Worm (Caenorhabditis elegans): ENCODE measurements around the gene srd-48.
"Not testable (repeated sequence)": the region's sequence is repeated elsewhere in the genome, so short reads cannot be mapped to it uniquely, and the experiment has no call there.

Gene srd-48

ce11 chrX:12308045-12308499 lies 27.8 kb upstream of the srd-48 start, which contains the start of gene F17A2.16:
Gene F17A2.16 (plus strand): TSS chrX:12308449.
- not testable (repeated sequence) for TF ChIP-seq nhr-237 (tag; optimal IDR thresholded peaks at IDR 0.05); drap-1 (GFP tag; optimal IDR thresholded peaks at IDR 0.05); nhr-76 (tag; optimal IDR thresholded peaks at IDR 0.05)

ce11 chrX:12313779-12314178 lies 22.1 kb upstream of the srd-48 start:
- TF ChIP-seq bed-3 (GFP tag; optimal IDR thresholded peaks at IDR 0.05) (no peak), M03D4.4 (tag; optimal IDR thresholded peaks at IDR 0.05) (no peak), unc-62 (GFP tag; optimal IDR thresholded peaks at IDR 0.05) (no peak), drap-1 (GFP tag; optimal IDR thresholded peaks at IDR 0.05) (no peak), zip-8 (tag; optimal IDR thresholded peaks at IDR 0.05) (no peak), ces-1 (GFP tag; optimal IDR thresholded peaks at IDR 0.05) (no peak), elt-3 (tag; optimal IDR thresholded peaks at IDR 0.05) (no peak), mls-2 (tag; optimal IDR thresholded peaks at IDR 0.05) (no peak), pha-4 (tag; optimal IDR thresholded peaks at IDR 0.05) (no peak), blmp-1 (tag; optimal IDR thresholded peaks at IDR 0.05) (no peak)

ce11 chrX:12314395-12314794 lies 21.5 kb upstream of the srd-48 start:
- no peak for TF ChIP-seq ceh-83 (GFP tag; optimal IDR thresholded peaks at IDR 0.05)
- no peak for TF ChIP-seq lin-32 (GFP tag; optimal IDR thresholded peaks at IDR 0.05)
- no peak for TF ChIP-seq mab-5 (tag; optimal IDR thresholded peaks at IDR 0.05)
- TF ChIP-seq nhr-237 (tag; optimal IDR thresholded peaks at IDR 0.05): no peak
- TF ChIP-seq ceh-39 (tag; optimal IDR thresholded peaks at IDR 0.05): no peak
- no peak for TF ChIP-seq nhr-2 (tag; optimal IDR thresholded peaks at IDR 0.05)
- TF ChIP-seq mls-2 (tag; optimal IDR thresholded peaks at IDR 0.05): no peak
- TF ChIP-seq lin-13 (tag; optimal IDR thresholded peaks at IDR 0.05): no peak
- no peak for TF ChIP-seq elt-1 (tag; optimal IDR thresholded peaks at IDR 0.05; ENCODE audit: borderline replicate concordance, insufficient read depth)
- TF ChIP-seq M03D4.4 (tag; optimal IDR thresholded peaks at IDR 0.05): no peak
- TF ChIP-seq sem-2 (GFP tag; optimal IDR thresholded peaks at IDR 0.05): no peak
- no peak for TF ChIP-seq unc-39 (tag; optimal IDR thresholded peaks at IDR 0.05)
- no peak for TF ChIP-seq bed-3 (GFP tag; optimal IDR thresholded peaks at IDR 0.05)
- TF ChIP-seq sptf-1 (tag; optimal IDR thresholded peaks at IDR 0.05): no peak
- TF ChIP-seq mep-1 (tag; optimal IDR thresholded peaks at IDR 0.05): no peak
- TF ChIP-seq elt-3 (tag; optimal IDR thresholded peaks at IDR 0.05): no peak
- TF ChIP-seq unc-62 (GFP tag; optimal IDR thresholded peaks at IDR 0.05): no peak
- no peak for TF ChIP-seq unc-120 (tag; optimal IDR thresholded peaks at IDR 0.05; ENCODE audit: poor library complexity, severe bottlenecking)
- TF ChIP-seq hlh-1 (tag; optimal IDR thresholded peaks at IDR 0.05): no peak
- no peak for TF ChIP-seq nhr-28 (tag; optimal IDR thresholded peaks at IDR 0.05)

ce11 chrX:12315268-12315667 lies 20.6 kb upstream of the srd-48 start, which contains the start of gene xtr-2:
Gene xtr-2 (plus strand): TSS chrX:12315568.
- TF ChIP-seq zip-8 (tag; optimal IDR thresholded peaks at IDR 0.05) (no peak), sptf-1 (tag; optimal IDR thresholded peaks at IDR 0.05) (no peak), ham-2 (GFP tag; optimal IDR thresholded peaks at IDR 0.05) (no peak), ceh-39 (tag; optimal IDR thresholded peaks at IDR 0.05) (no peak), lin-13 (tag; optimal IDR thresholded peaks at IDR 0.05) (no peak), ceh-83 (GFP tag; optimal IDR thresholded peaks at IDR 0.05) (no peak), nhr-2 (tag; optimal IDR thresholded peaks at IDR 0.05) (no peak), sem-2 (GFP tag; optimal IDR thresholded peaks at IDR 0.05) (no peak), unc-120 (tag; optimal IDR thresholded peaks at IDR 0.05; ENCODE audit: poor library complexity, severe bottlenecking) (no peak), ces-1 (GFP tag; optimal IDR thresholded peaks at IDR 0.05) (no peak), snpc-4 (tag; optimal IDR thresholded peaks at IDR 0.05) (no peak), mls-2 (tag; optimal IDR thresholded peaks at IDR 0.05) (no peak), lin-32 (GFP tag; optimal IDR thresholded peaks at IDR 0.05) (no peak), nhr-76 (tag; optimal IDR thresholded peaks at IDR 0.05) (no peak), elt-1 (tag; optimal IDR thresholded peaks at IDR 0.05; ENCODE audit: borderline replicate concordance, insufficient read depth) (no peak), hlh-1 (tag; optimal IDR thresholded peaks at IDR 0.05) (no peak)

DNA sequence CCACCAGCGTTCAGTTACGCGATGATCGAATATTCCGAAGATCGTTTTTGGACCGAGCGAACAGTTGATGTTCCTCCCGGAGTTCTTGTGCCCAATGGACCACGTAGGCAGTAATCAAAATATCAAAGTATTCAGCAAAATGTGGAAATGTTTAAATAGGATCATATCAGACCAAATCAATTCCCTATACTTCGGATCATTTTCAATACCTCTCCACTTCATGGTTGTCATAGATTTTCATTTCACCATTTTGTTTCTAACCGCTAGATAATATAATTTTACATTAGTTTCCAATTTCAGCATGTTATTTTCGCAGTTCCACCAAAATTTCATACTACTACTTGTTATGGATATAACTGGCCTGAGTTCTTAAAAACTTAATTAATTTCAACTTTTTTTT lies 18.3 kb upstream of the srd-48 start:
- no peak for TF ChIP-seq elt-1 (tag; optimal IDR thresholded peaks at IDR 0.05; ENCODE audit: borderline replicate concordance, insufficient read depth)
- TF ChIP-seq tbx-8 (GFP tag; optimal IDR thresholded peaks at IDR 0.05): no peak
- TF ChIP-seq nhr-237 (tag; optimal IDR thresholded peaks at IDR 0.05): no peak
- TF ChIP-seq unc-120 (tag; optimal IDR thresholded peaks at IDR 0.05; ENCODE audit: poor library complexity, severe bottlenecking): no peak
- no peak for TF ChIP-seq nhr-2 (tag; optimal IDR thresholded peaks at IDR 0.05)
- no peak for TF ChIP-seq sem-2 (GFP tag; optimal IDR thresholded peaks at IDR 0.05)
- TF ChIP-seq snpc-4 (tag; optimal IDR thresholded peaks at IDR 0.05): no peak
- TF ChIP-seq pha-4 (tag; optimal IDR thresholded peaks at IDR 0.05): no peak
- no peak for TF ChIP-seq mab-5 (tag; optimal IDR thresholded peaks at IDR 0.05)
- TF ChIP-seq nhr-12 (tag; optimal IDR thresholded peaks at IDR 0.05): no peak
- no peak for TF ChIP-seq unc-39 (tag; optimal IDR thresholded peaks at IDR 0.05)
- TF ChIP-seq ces-1 (GFP tag; optimal IDR thresholded peaks at IDR 0.05): no peak
- TF ChIP-seq flh-1 (GFP tag; optimal IDR thresholded peaks at IDR 0.05): no peak
- no peak for TF ChIP-seq cnd-1 (tag; optimal IDR thresholded peaks at IDR 0.05)
- TF ChIP-seq ztf-11 (tag; optimal IDR thresholded peaks at IDR 0.05): no peak
